Worm (Caenorhabditis elegans) whole organism, L3 larva: ENCODE measurements around the gene ZK381.62.

Experiments
- ceh-9 ChIP-seq: sonication (generic microtip); optimal IDR thresholded peaks from 2 replicates; lab custom pipeline; 2018; ENCODE audit warnings: missing biosample characterization, missing genetic modification characterization
- elt-2 ChIP-seq: sonication (generic microtip); optimal IDR thresholded peaks from 2 replicates; lab custom pipeline; 2016; ENCODE audit warnings: missing genetic modification reagents, mild to moderate bottlenecking, missing genetic modification characterization, missing compliant biosample characterization
- nhr-11 ChIP-seq: fragments of 150-350 bp; optimal IDR thresholded peaks from 2 replicates; lab custom pipeline; 2014; ENCODE audit warnings: missing biosample characterization, missing genetic modification characterization
- sea-2 ChIP-seq: fragments of 150-350 bp; sonication (generic microtip); optimal IDR thresholded peaks from 4 replicates; lab custom pipeline; 2014; ENCODE audit warnings: missing biosample characterization, missing genetic modification reagents, missing genetic modification characterization
- snpc-4 ChIP-seq: fragments of 150-350 bp; optimal IDR thresholded peaks from 2 replicates; lab custom pipeline; 2014; ENCODE audit warnings: missing biosample characterization, missing genetic modification characterization
- unc-39 ChIP-seq: sonication (generic microtip); optimal IDR thresholded peaks from 4 replicates; lab custom pipeline; 2017; ENCODE audit warnings: missing biosample characterization, missing genetic modification characterization
- unc-62 ChIP-seq: fragments of 150-350 bp; sonication (generic microtip); optimal IDR thresholded peaks from 4 replicates; lab custom pipeline; 2014; ENCODE audit warnings: missing biosample characterization, missing genetic modification reagents, missing genetic modification characterization
- zag-1 ChIP-seq: fragments of 150-350 bp; optimal IDR thresholded peaks from 2 replicates; lab custom pipeline; 2014; ENCODE audit warnings: missing biosample characterization, missing genetic modification characterization

DNA sequence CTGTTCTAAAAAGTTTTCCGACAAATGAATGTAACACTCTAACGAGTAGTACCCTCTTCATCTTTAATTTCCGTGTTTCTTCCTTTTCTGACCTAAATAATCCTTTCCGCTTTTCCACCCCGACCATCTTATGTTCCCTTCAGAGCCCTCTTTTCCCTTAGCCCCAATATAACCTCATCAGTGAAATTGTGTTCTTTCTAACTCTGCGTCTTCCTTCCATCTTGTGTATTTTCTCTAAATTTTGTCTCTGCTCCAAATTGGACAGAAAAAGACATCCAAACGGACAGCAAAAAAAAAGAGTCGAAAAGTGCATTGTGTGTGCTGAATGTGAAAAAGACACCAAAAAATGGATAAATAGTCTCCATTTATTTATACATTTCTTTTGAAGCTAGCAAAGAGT lies 11.6 kb downstream of the ZK381.62 start:
- TF ChIP-seq snpc-4 (tag; lab: Kevin White, UChicago) (no peak), nhr-11 (tag; lab: Kevin White, UChicago) (no peak), zag-1 (tag; lab: Kevin White, UChicago) (no peak), sea-2 (GFP tag; lab: Kevin White, UChicago) (no peak), unc-62 (GFP tag; lab: Kevin White, UChicago) (no peak), ceh-9 (tag; lab: Kevin White, UChicago) (no peak), elt-2 (tag; lab: Kevin White, UChicago) (no peak), unc-39 (tag; lab: Kevin White, UChicago) (no peak)
